Worm (Caenorhabditis elegans): ENCODE measurements around the gene F28H6.4.
A peak's percentile ranks its signal among the peaks of the same experiment; 100 is the strongest.

Gene F28H6.4

ce11 chrX:14115480-14116161, 12.1 kb upstream of the F28H6.4 start, which contains the start of gene F28H6.7 (continued):
- TF ChIP-seq elt-3 (tag; optimal IDR thresholded peaks at IDR 0.05) (no peak), nfya-1 (tag; optimal IDR thresholded peaks at IDR 0.05; ENCODE audit: insufficient read depth) (no peak), egl-27 (tag; optimal IDR thresholded peaks at IDR 0.05) (no peak), daf-12 (tag; optimal IDR thresholded peaks at IDR 0.05) (no peak), unc-39 (tag; optimal IDR thresholded peaks at IDR 0.05) (no peak), pha-4 (tag; optimal IDR thresholded peaks at IDR 0.05) (no peak), ceh-16 (tag; optimal IDR thresholded peaks at IDR 0.05) (no peak), snpc-4 (tag; optimal IDR thresholded peaks at IDR 0.05) (no peak), nhr-28 (tag; optimal IDR thresholded peaks at IDR 0.05) (no peak), nhr-25 (tag; optimal IDR thresholded peaks at IDR 0.05) (peak; percentile 32), ama-1 (optimal IDR thresholded peaks at IDR 0.05) (no peak), nhr-237 (tag; optimal IDR thresholded peaks at IDR 0.05) (no peak), fos-1 (tag; optimal IDR thresholded peaks at IDR 0.05) (no peak), ceh-9 (tag; optimal IDR thresholded peaks at IDR 0.05) (no peak)

ce11 chrX:14118762-14119161, 8.9 kb upstream of the F28H6.4 start:
- no peak for TF ChIP-seq daf-12 (tag; optimal IDR thresholded peaks at IDR 0.05)
- TF ChIP-seq ztf-4 (tag; optimal IDR thresholded peaks at IDR 0.05), result no peak
- TF ChIP-seq sea-2 (GFP tag; optimal IDR thresholded peaks at IDR 0.05), result no peak
- no peak for TF ChIP-seq nhr-43 (tag; optimal IDR thresholded peaks at IDR 0.05; ENCODE audit: poor library complexity, severe bottlenecking)
- TF ChIP-seq tbx-2 (tag; optimal IDR thresholded peaks at IDR 0.05), result no peak
- TF ChIP-seq lin-39 (tag; optimal IDR thresholded peaks at IDR 0.05), result no peak
- no peak for TF ChIP-seq ceh-16 (tag; optimal IDR thresholded peaks at IDR 0.05)
- no peak for TF ChIP-seq lin-15B (tag; optimal IDR thresholded peaks at IDR 0.05)
- no peak for TF ChIP-seq nhr-12 (tag; optimal IDR thresholded peaks at IDR 0.05)
- no peak for TF ChIP-seq nhr-28 (tag; optimal IDR thresholded peaks at IDR 0.05)
- no peak for TF ChIP-seq ztf-11 (tag; optimal IDR thresholded peaks at IDR 0.05)

ce11 chrX:14125870-14126269, 1.8 kb upstream of the F28H6.4 start, which contains the start of gene F28H6.6:
Gene F28H6.6 (minus strand): TSS chrX:14125879.
- TF ChIP-seq egl-5 (tag; optimal IDR thresholded peaks at IDR 0.05) (no peak), ama-1 (optimal IDR thresholded peaks at IDR 0.05) (no peak), ztf-11 (tag; optimal IDR thresholded peaks at IDR 0.05) (no peak), pha-4 (tag; optimal IDR thresholded peaks at IDR 0.05) (peak; percentile 29), nhr-43 (tag; optimal IDR thresholded peaks at IDR 0.05; ENCODE audit: poor library complexity, severe bottlenecking) (no peak), nhr-76 (tag; optimal IDR thresholded peaks at IDR 0.05) (no peak)

- TF ChIP-seq sea-2 (GFP tag; optimal IDR thresholded peaks at IDR 0.05) (no peak), pqm-1 (tag; optimal IDR thresholded peaks at IDR 0.05) (no peak), R02D3.7 (tag; optimal IDR thresholded peaks at IDR 0.05) (no peak), ZK546.5 (tag; optimal IDR thresholded peaks at IDR 0.05) (no peak), eor-1 (tag; optimal IDR thresholded peaks at IDR 0.05) (no peak), ceh-9 (tag; optimal IDR thresholded peaks at IDR 0.05) (no peak), nhr-237 (tag; optimal IDR thresholded peaks at IDR 0.05) (no peak), mdl-1 (tag; optimal IDR thresholded peaks at IDR 0.05) (no peak), nhr-28 (tag; optimal IDR thresholded peaks at IDR 0.05) (no peak), egl-5 (tag; optimal IDR thresholded peaks at IDR 0.05) (no peak), nhr-67 (tag; optimal IDR thresholded peaks at IDR 0.05) (no peak), pha-4 (tag; optimal IDR thresholded peaks at IDR 0.05) (no peak), tbx-2 (tag; optimal IDR thresholded peaks at IDR 0.05) (no peak), fkh-10 (GFP tag; optimal IDR thresholded peaks at IDR 0.05) (no peak)
Observed at ce11 chrX:14131476-14131875, 3.8 kb downstream of the F28H6.4 start.

- TF ChIP-seq egl-27 (tag; optimal IDR thresholded peaks at IDR 0.05) (no peak), ceh-82 (tag; optimal IDR thresholded peaks at IDR 0.05) (no peak), nhr-11 (tag; optimal IDR thresholded peaks at IDR 0.05) (no peak), mdl-1 (tag; optimal IDR thresholded peaks at IDR 0.05) (no peak), ceh-28 (tag; optimal IDR thresholded peaks at IDR 0.05) (no peak), ceh-9 (tag; optimal IDR thresholded peaks at IDR 0.05) (no peak), elt-1 (tag; optimal IDR thresholded peaks at IDR 0.05) (no peak), mml-1 (tag; optimal IDR thresholded peaks at IDR 0.05) (no peak), nhr-76 (tag; optimal IDR thresholded peaks at IDR 0.05) (no peak), ama-1 (optimal IDR thresholded peaks at IDR 0.05) (no peak), fkh-10 (GFP tag; optimal IDR thresholded peaks at IDR 0.05) (no peak), skn-1 (tag; optimal IDR thresholded peaks at IDR 0.05) (no peak), nhr-77 (tag; optimal IDR thresholded peaks at IDR 0.05) (no peak), tbx-2 (tag; optimal IDR thresholded peaks at IDR 0.05) (no peak), lsy-12 (tag; optimal IDR thresholded peaks at IDR 0.05) (no peak)
Observed at ce11 chrX:14132677-14133076, 5.0 kb downstream of the F28H6.4 start.

All from whole organism, L3 larva.